Fruit fly (Drosophila melanogaster) whole organism, adult: ENCODE results near the gene Hakai.

Experiments
- CG11617 ChIP-seq: fragments of 200-800 bp; sonication (Bioruptor generic); optimal IDR thresholded peaks from 2 replicates; lab custom pipeline; 2017; ENCODE audit warnings: mild to moderate bottlenecking, missing biosample characterization, missing genetic modification reagents, missing genetic modification characterization
- CG12768 ChIP-seq: fragments of 200-800 bp; sonication (Bioruptor generic); optimal IDR thresholded peaks from 2 replicates; lab custom pipeline; 2017; ENCODE audit warnings: missing biosample characterization, missing genetic modification characterization, mild to moderate bottlenecking, moderate library complexity, missing genetic modification reagents
- CG14711 ChIP-seq: fragments of 200-800 bp; sonication (Bioruptor generic); optimal IDR thresholded peaks from 2 replicates; lab custom pipeline; 2018; ENCODE audit warnings: missing biosample characterization, mild to moderate bottlenecking, missing genetic modification characterization, moderate library complexity
- CG1620 ChIP-seq: fragments of 200-800 bp; sonication (Bioruptor generic); optimal IDR thresholded peaks from 2 replicates; lab custom pipeline; 2016; ENCODE audit warnings: missing biosample characterization, missing genetic modification characterization
- CG33017 ChIP-seq: fragments of 200-800 bp; sonication (Bioruptor generic); optimal IDR thresholded peaks from 2 replicates; lab custom pipeline; 2018; ENCODE audit warnings: missing biosample characterization, mild to moderate bottlenecking, missing genetic modification characterization, moderate library complexity
- CG5204 ChIP-seq: fragments of 200-800 bp; sonication (Bioruptor generic); optimal IDR thresholded peaks from 2 replicates; lab custom pipeline; 2016; ENCODE audit warnings: missing biosample characterization, missing genetic modification characterization
- CG7045 ChIP-seq: fragments of 200-800 bp; sonication (Bioruptor generic); optimal IDR thresholded peaks from 2 replicates; lab custom pipeline; 2017; ENCODE audit warnings: missing biosample characterization, mild to moderate bottlenecking, missing genetic modification characterization
- CG7101 ChIP-seq: fragments of 200-800 bp; sonication (Bioruptor generic); optimal IDR thresholded peaks from 2 replicates; lab custom pipeline; 2018; ENCODE audit warnings: missing biosample characterization, mild to moderate bottlenecking, missing genetic modification characterization, moderate library complexity
- Clk ChIP-seq: fragments of 200-800 bp; sonication (Bioruptor generic); optimal IDR thresholded peaks from 2 replicates; lab custom pipeline; 2017; ENCODE audit warnings: missing biosample characterization, missing genetic modification characterization
- Crg-1 ChIP-seq: fragments of 200-800 bp; sonication (Bioruptor generic); optimal IDR thresholded peaks from 2 replicates; lab custom pipeline; 2016; ENCODE audit warnings: missing biosample characterization, missing genetic modification characterization
- Hr96 ChIP-seq: fragments of 200-800 bp; sonication (Bioruptor generic); optimal IDR thresholded peaks from 2 replicates; lab custom pipeline; 2016; ENCODE audit warnings: missing biosample characterization, missing genetic modification characterization
- Mnt ChIP-seq: fragments of 200-800 bp; sonication (Bioruptor generic); optimal IDR thresholded peaks from 2 replicates; lab custom pipeline; 2016; ENCODE audit warnings: missing biosample characterization, mild to moderate bottlenecking, missing genetic modification characterization
- bab1 ChIP-seq: fragments of 200-800 bp; sonication (Bioruptor generic); optimal IDR thresholded peaks from 3 replicates; lab custom pipeline; 2019; ENCODE audit warnings: missing biosample characterization, mild to moderate bottlenecking, missing genetic modification characterization, moderate library complexity
- cic ChIP-seq: fragments of 200-800 bp; sonication (Bioruptor generic); optimal IDR thresholded peaks from 2 replicates; lab custom pipeline; 2017; ENCODE audit warnings: missing biosample characterization, mild to moderate bottlenecking, missing genetic modification characterization, moderate library complexity
- cnc ChIP-seq, 2 experiments: fragments of >200 bp; optimal IDR thresholded peaks; 2 replicates each; lab custom pipeline; 2017
- kay ChIP-seq: fragments of 200-800 bp; sonication (Bioruptor generic); peaks from one replicate; lab custom pipeline; 2016; ENCODE audit warnings: missing biosample characterization, missing genetic modification characterization, borderline replicate concordance
- ovo ChIP-seq: fragments of 200-800 bp; sonication (Bioruptor generic); optimal IDR thresholded peaks from 2 replicates; lab custom pipeline; 2016; ENCODE audit warnings: missing biosample characterization, missing genetic modification characterization
- pad ChIP-seq: fragments of 200-800 bp; sonication (Bioruptor generic); optimal IDR thresholded peaks from 3 replicates; lab custom pipeline; 2017; ENCODE audit warnings: missing biosample characterization, missing genetic modification characterization, mild to moderate bottlenecking, moderate library complexity, missing genetic modification reagents
- tj ChIP-seq: fragments of 200-800 bp; sonication (Bioruptor generic); optimal IDR thresholded peaks from 3 replicates; lab custom pipeline; 2017; ENCODE audit warnings: missing biosample characterization, mild to moderate bottlenecking, missing genetic modification characterization, moderate library complexity
- toe ChIP-seq: fragments of 200-800 bp; sonication (Bioruptor generic); optimal IDR thresholded peaks from 2 replicates; lab custom pipeline; 2016; ENCODE audit warnings: missing biosample characterization, missing genetic modification characterization

Gene Hakai

DNA sequence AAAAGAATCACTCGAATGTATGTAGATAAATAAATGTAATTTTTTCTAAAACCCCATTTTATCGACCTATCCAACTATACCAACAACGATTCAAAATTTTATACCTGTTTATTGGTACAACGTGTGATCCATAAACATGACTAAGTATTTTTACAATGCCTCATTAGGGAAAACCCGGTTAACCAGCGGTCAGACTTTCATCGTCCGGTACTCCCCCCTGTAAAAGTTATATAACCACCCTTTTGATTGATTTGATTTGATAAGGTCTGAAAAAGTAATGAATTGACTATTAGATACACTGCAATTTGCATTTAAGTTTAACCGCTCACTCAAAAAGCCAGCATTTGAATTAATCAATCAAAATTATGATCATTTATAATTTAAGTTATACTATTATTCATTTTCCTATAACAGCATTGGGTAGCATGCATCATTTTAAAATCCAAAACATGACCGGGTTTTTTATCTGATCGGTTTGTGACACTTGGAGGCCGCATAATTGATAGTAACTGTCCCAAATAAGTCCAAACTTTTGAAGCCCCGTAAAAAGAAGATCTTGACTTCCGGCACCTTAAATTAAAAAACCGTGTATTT is 14.9 kb downstream of the Hakai start:
- TF ChIP-seq Crg-1 (GFP tag; lab: Kevin White, UChicago), result no peak
- TF ChIP-seq Mnt (GFP tag; lab: Kevin White, UChicago), result no peak
- TF ChIP-seq CG11617 (GFP tag; lab: Kevin White, UChicago), result no peak
- TF ChIP-seq kay (GFP tag; lab: Kevin White, UChicago), result peak; percentile 45

- TF ChIP-seq cnc (optimal IDR thresholded peaks at IDR 0.05; lab: Kevin White, UChicago) (no peak), bab1 (GFP tag; lab: Kevin White, UChicago) (peak; percentile 22), CG12768 (GFP tag; lab: Kevin White, UChicago) (no peak), Clk (GFP tag; lab: Kevin White, UChicago) (no peak), CG14711 (tag; lab: Kevin White, UChicago) (no peak), CG7045 (GFP tag; lab: Kevin White, UChicago) (no peak)
Observed at dm6 chr2L:19565233-19565898, 16.9 kb downstream of the Hakai start, which contains the start of gene CG13077. Gene CG13077 (plus strand): TSS chr2L:19565863.

- no peak for TF ChIP-seq CG1620 (GFP tag; lab: Kevin White, UChicago)
- TF ChIP-seq tj (GFP tag; lab: Kevin White, UChicago), result peak; percentile 35
Observed at dm6 chr2L:19563029-19563980, 19.0 kb downstream of the Hakai start, which contains the start of gene CG13078. Gene CG13078 (plus strand): TSS chr2L:19563930.

DNA sequence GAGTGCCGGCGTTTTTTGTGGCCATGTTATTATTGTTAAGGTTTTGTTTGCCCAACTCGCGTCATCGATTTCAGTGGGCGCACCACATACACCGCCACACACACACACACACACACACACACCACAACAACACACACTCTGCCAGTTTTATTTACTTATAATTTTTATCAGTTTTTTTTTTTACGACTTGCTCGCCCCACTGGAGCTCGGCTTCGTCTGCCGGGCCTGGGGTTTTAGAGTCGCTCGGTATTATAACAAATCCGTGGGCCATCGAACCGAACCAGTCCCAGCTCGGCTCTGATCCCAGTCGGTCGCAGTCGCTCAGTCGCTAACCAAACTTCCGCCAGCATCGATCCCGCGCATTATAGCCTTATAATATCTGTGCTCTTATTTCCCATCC is 32.9 kb downstream of the Hakai start:
- TF ChIP-seq bab1 (GFP tag; lab: Kevin White, UChicago) (peak; percentile 23), cic (GFP tag; lab: Kevin White, UChicago) (peak; percentile 52), CG7101 (tag; lab: Kevin White, UChicago) (no peak), Hr96 (GFP tag; lab: Kevin White, UChicago) (peak; percentile 5), CG12768 (GFP tag; lab: Kevin White, UChicago) (peak; percentile 6), cnc (optimal IDR thresholded peaks at IDR 0.05; lab: Kevin White, UChicago) (no peak), Mnt (GFP tag; lab: Kevin White, UChicago) (no peak), CG7045 (GFP tag; lab: Kevin White, UChicago) (no peak), CG33017 (tag; lab: Kevin White, UChicago) (no peak), CG14711 (tag; lab: Kevin White, UChicago) (no peak), tj (GFP tag; lab: Kevin White, UChicago) (peak; percentile 12)

- TF ChIP-seq CG5204 (GFP tag; lab: Kevin White, UChicago) (no peak), Hr96 (GFP tag; lab: Kevin White, UChicago) (no peak), cnc (optimal IDR thresholded peaks at IDR 0.05; lab: Kevin White, UChicago) (no peak), CG11617 (GFP tag; lab: Kevin White, UChicago) (no peak), CG7101 (tag; lab: Kevin White, UChicago) (no peak), kay (GFP tag; lab: Kevin White, UChicago) (peak; percentile 98), ovo (peak; percentile 15), CG33017 (tag; lab: Kevin White, UChicago) (no peak), tj (GFP tag; lab: Kevin White, UChicago) (no peak), CG14711 (tag; lab: Kevin White, UChicago) (no peak), cic (GFP tag; lab: Kevin White, UChicago) (peak; percentile 48)
Observed at dm6 chr2L:19548158-19548557, 34.1 kb downstream of the Hakai start, which contains the start of gene Tep4. Gene Tep4 (plus strand): TSS chr2L:19548507.

DNA sequence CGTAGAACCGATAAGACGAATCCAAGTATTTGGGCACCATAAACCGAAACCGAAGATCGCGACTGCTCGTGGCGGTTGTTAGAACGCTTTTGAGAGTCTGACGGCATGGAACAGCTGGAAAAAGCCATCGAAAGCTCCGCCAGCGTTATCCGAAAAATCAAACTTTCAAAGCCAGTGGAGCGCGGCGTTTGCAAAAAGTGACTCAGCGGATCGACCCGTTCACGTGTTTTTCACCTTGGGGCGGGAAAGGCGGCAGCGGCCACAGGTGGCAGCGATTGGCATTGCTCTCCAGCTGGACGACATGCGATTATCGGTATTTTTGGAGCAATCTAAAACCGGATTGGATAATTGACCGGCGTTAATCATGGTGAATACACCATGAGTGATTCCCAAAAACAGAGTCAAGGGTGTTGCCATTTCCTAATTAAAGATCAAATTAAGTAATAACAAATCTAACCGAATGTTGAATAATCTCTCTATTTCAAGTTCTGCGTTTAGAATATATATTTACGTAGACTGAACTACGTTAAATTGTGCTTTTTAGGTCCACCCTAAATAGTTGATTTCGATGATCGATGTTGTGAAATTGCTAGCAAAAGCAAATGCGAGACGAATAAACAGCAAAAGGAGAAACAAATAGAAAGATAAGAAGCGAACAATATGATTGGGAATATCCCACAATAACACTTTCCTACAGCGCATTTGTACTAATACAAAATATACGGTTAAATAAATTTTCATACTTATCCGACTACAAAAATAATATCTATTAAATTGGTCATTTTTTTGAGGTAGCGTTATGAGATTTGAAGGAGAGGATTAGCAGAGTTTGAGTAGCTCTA is 35.2 kb downstream of the Hakai start, which contains the start of gene CG10337:
Gene CG10337 (minus strand): TSS at position 91 of the 842 bp plus-strand sequence.
- TF ChIP-seq Clk (GFP tag; lab: Kevin White, UChicago) (no peak), Hr96 (GFP tag; lab: Kevin White, UChicago) (peak; percentile 21), toe (no peak), CG11617 (GFP tag; lab: Kevin White, UChicago) (peak; percentile 85), cic (GFP tag; lab: Kevin White, UChicago) (peak; percentile 74), CG5204 (GFP tag; lab: Kevin White, UChicago) (peak; percentile 56), CG12768 (GFP tag; lab: Kevin White, UChicago) (peak; percentile 77), bab1 (GFP tag; lab: Kevin White, UChicago) (peak; percentile 60), ovo (no peak), cnc (optimal IDR thresholded peaks at IDR 0.05; lab: Kevin White, UChicago) (peak; percentile 44 to 86), CG33017 (tag; lab: Kevin White, UChicago) (peak; percentile 73), pad (GFP tag; lab: Kevin White, UChicago) (peak; percentile 34), kay (GFP tag; lab: Kevin White, UChicago) (peak; percentile 70), Mnt (GFP tag; lab: Kevin White, UChicago) (peak; percentile 62), CG1620 (GFP tag; lab: Kevin White, UChicago) (no peak), tj (GFP tag; lab: Kevin White, UChicago) (peak; percentile 72), CG7045 (GFP tag; lab: Kevin White, UChicago) (peak; percentile 71), CG7101 (tag; lab: Kevin White, UChicago) (peak; percentile 80), CG14711 (tag; lab: Kevin White, UChicago) (peak; percentile 67), Crg-1 (GFP tag; lab: Kevin White, UChicago) (no peak)
